Fruit fly (Drosophila melanogaster): ENCODE data around the gene fh.

DNA sequence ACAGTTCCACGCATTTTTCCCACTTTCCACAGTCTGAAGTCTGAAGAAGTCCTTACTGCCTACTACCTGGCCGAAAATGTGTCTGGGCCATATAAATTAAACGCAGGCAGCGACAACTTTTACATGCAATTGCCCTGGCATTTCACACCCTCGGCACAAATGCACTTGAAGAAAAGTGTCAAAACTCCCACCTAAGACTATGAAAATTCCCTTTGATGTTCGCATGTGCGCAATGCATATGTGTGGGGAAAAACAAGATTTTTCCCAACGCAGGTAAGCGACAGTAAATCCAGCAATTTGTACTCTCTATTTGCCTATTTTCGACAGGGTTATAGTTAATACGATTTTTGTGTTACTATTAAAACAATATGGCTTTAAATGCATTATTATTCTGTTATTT, 19.4 kb downstream of the fh start:
- TF ChIP-seq az2 (GFP tag; optimal IDR thresholded peaks at IDR 0.05), result no peak
- no peak for TF ChIP-seq Dll (GFP tag; IDR thresholded peaks at IDR 0.05; ENCODE audit: partially characterized antibody)
- TF ChIP-seq CG10274 (GFP tag; optimal IDR thresholded peaks at IDR 0.05), result no peak
- no peak for TF ChIP-seq CG43689 (GFP tag; IDR thresholded peaks at IDR 0.05)
